Worm (Caenorhabditis elegans) whole organism, L1 larva: Measurements from ENCODE around the gene col-69.

ENCODE experiments used
- C34B4.2 ChIP-seq: sonication (generic microtip); optimal IDR thresholded peaks from 2 replicates; lab custom pipeline; 2017; ENCODE audit warnings: mild to moderate bottlenecking, missing genetic modification characterization, missing compliant biosample characterization
- dpl-1 ChIP-seq, 3 experiments: fragments of 150-350 bp in 2 of 3; sonication (generic microtip) in 1 of 3; optimal IDR thresholded peaks; 2 replicates each; lab custom pipeline; 2014 to 2017; ENCODE audit warnings: missing biosample characterization in 3 of 3, missing genetic modification characterization in 3 of 3, missing genetic modification reagents in 3 of 3
- hlh-17 ChIP-seq: fragments of 200-800 bp; sonication (Bioruptor generic); optimal IDR thresholded peaks from 2 replicates; lab custom pipeline; 2018; ENCODE audit warnings: missing genetic modification characterization, mild to moderate bottlenecking, missing compliant biosample characterization, moderate library complexity, borderline replicate concordance
- lin-13 ChIP-seq: fragments of 150-350 bp; optimal IDR thresholded peaks from 2 replicates; lab custom pipeline; 2014; ENCODE audit warnings: missing biosample characterization, missing genetic modification reagents, missing genetic modification characterization
- nhr-11 ChIP-seq: fragments of 150-350 bp; optimal IDR thresholded peaks from 2 replicates; lab custom pipeline; 2014; ENCODE audit warnings: missing biosample characterization, missing genetic modification characterization

DNA sequence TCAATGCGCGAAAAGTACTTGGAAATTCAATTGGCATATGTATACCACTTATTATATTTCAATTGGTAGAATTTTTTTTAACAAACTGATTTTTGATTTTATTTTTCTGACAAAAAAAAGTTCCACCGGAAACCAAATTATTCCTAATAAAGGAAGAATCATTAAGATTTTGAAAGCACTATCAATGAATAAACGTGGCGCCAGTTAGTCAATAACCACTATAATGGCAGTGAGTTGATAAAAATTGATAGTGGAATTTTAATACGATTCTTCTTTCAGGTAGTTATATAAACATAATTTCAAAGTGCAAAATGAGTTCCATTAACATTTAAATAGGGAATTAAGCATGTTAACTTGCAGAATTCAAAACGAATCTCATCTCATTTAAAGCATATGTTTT lies at the start of gene col-69:
- no peak for TF ChIP-seq nhr-11 (tag; lab: Kevin White, UChicago)
- no peak for TF ChIP-seq dpl-1 (GFP tag; optimal IDR thresholded peaks at IDR 0.05; lab: Kevin White, UChicago)
- TF ChIP-seq hlh-17 (GFP tag; lab: Kevin White, UChicago) = no peak
- no peak for TF ChIP-seq lin-13 (GFP tag; lab: Kevin White, UChicago)
- TF ChIP-seq C34B4.2 (tag; lab: Kevin White, UChicago) = no peak
